Worm (Caenorhabditis elegans) whole organism, young adult: ENCODE data around the gene arrd-19.

Source experiments
- B0035.1 ChIP-seq: sonication (generic microtip); optimal IDR thresholded peaks from 2 replicates; lab custom pipeline; 2016; ENCODE audit warnings: missing genetic modification characterization, mild to moderate bottlenecking, missing compliant biosample characterization, missing genotype, missing genetic modification reagents
- B0261.1 ChIP-seq: sonication (generic microtip); optimal IDR thresholded peaks from 2 replicates; lab custom pipeline; 2016; ENCODE audit warnings: mild to moderate bottlenecking, missing genetic modification characterization, moderate library complexity, missing compliant biosample characterization
- C17E4.6 ChIP-seq: fragments of 200-800 bp; sonication (Bioruptor generic); IDR thresholded peaks from 2 replicates; pipeline ENCODE4 v1.3.6; 2022; ENCODE audit warnings: missing genetic modification reagents, missing genetic modification characterization, missing compliant biosample characterization
- D2030.7 ChIP-seq: fragments of 200-800 bp; sonication (Bioruptor generic); IDR thresholded peaks from 2 replicates; pipeline ENCODE4 v1.3.6; 2022; ENCODE audit warnings: missing genetic modification reagents, missing genetic modification characterization, missing compliant biosample characterization
- F22D6.2 ChIP-seq: sonication (generic microtip); optimal IDR thresholded peaks from 2 replicates; lab custom pipeline; 2016; ENCODE audit warnings: mild to moderate bottlenecking, missing genetic modification characterization, missing compliant biosample characterization
- F52B5.7 ChIP-seq: sonication (generic microtip); optimal IDR thresholded peaks from 2 replicates; lab custom pipeline; 2016; ENCODE audit warnings: mild to moderate bottlenecking, missing genetic modification characterization, missing compliant biosample characterization
- F55B11.4 ChIP-seq: sonication (generic microtip); optimal IDR thresholded peaks from 2 replicates; lab custom pipeline; 2016; ENCODE audit warnings: missing compliant biosample characterization, missing genetic modification characterization, borderline replicate concordance; ENCODE audit not compliant: insufficient read depth
- Y53G8AR.9 ChIP-seq: fragments of 200-800 bp; sonication (Bioruptor generic); conservative IDR thresholded peaks from 2 replicates; pipeline ENCODE4 v1.3.6; 2022; ENCODE audit warnings: missing genetic modification reagents, missing genetic modification characterization, missing compliant biosample characterization
- Y95B8A.8 ChIP-seq: fragments of 200-800 bp; sonication (Bioruptor generic); IDR thresholded peaks from 2 replicates; pipeline ENCODE4 v1.3.6; 2022; ENCODE audit warnings: missing genetic modification reagents, missing genetic modification characterization, missing compliant biosample characterization
- ZK185.1 ChIP-seq: sonication (generic microtip); optimal IDR thresholded peaks from 2 replicates; lab custom pipeline; 2016; ENCODE audit warnings: mild to moderate bottlenecking, missing genetic modification characterization, missing compliant biosample characterization; ENCODE audit not compliant: poor library complexity, severe bottlenecking
- ama-1 ChIP-seq, 3 experiments: fragments of 150-350 bp in 1 of 3; sonication (generic microtip) in 2 of 3; optimal IDR thresholded peaks; 2 replicates each; lab custom pipeline; 2014 to 2018; ENCODE audit warnings: missing biosample characterization in 2 of 3, missing genetic modification characterization in 2 of 3, missing genetic modification reagents in 2 of 3
- aptf-2 ChIP-seq: fragments of 200-800 bp; sonication (Bioruptor generic); conservative IDR thresholded peaks from 2 replicates; pipeline ENCODE4 v1.3.6; 2022; ENCODE audit warnings: missing genetic modification reagents, missing genetic modification characterization, missing compliant biosample characterization
- atf-7 ChIP-seq: sonication (generic microtip); optimal IDR thresholded peaks from 2 replicates; lab custom pipeline; 2017; ENCODE audit warnings: mild to moderate bottlenecking, missing genetic modification characterization, missing compliant biosample characterization
- attf-5 ChIP-seq: fragments of 200-800 bp; sonication (Bioruptor generic); optimal IDR thresholded peaks from 2 replicates; lab custom pipeline; 2018; ENCODE audit warnings: mild to moderate bottlenecking, missing genetic modification characterization, missing compliant biosample characterization
- bed-1 ChIP-seq: fragments of 200-800 bp; sonication (Bioruptor generic); IDR thresholded peaks from 2 replicates; pipeline ENCODE4 v1.3.6; 2022; ENCODE audit warnings: missing genetic modification reagents, missing genetic modification characterization, missing compliant biosample characterization
- cebp-2 ChIP-seq: fragments of 200-800 bp; sonication (Bioruptor generic); IDR thresholded peaks from 2 replicates; pipeline ENCODE4 v1.3.6; 2022; ENCODE audit warnings: missing genetic modification characterization, missing compliant biosample characterization
- ceh-100 ChIP-seq: fragments of 200-800 bp; sonication (Bioruptor generic); IDR thresholded peaks from 2 replicates; pipeline ENCODE4 v1.3.6; 2022; ENCODE audit warnings: missing genetic modification reagents, missing genetic modification characterization, missing compliant biosample characterization
- chd-7 ChIP-seq: sonication (generic microtip); optimal IDR thresholded peaks from 2 replicates; lab custom pipeline; 2016; ENCODE audit warnings: mild to moderate bottlenecking, missing genetic modification characterization, moderate library complexity, missing compliant biosample characterization
- dox-1 ChIP-seq: fragments of 200-800 bp; sonication (Bioruptor generic); IDR thresholded peaks from 2 replicates; pipeline ENCODE4 v1.3.6; 2022; ENCODE audit warnings: missing genetic modification reagents, missing genetic modification characterization, missing compliant biosample characterization
- egl-44 ChIP-seq: fragments of 200-800 bp; sonication (Bioruptor generic); IDR thresholded peaks from 2 replicates; pipeline ENCODE4 v1.3.6; 2022; ENCODE audit warnings: missing genetic modification reagents, missing genetic modification characterization, missing compliant biosample characterization
- him-1 ChIP-seq: sonication (generic microtip); optimal IDR thresholded peaks from 2 replicates; lab custom pipeline; 2016; ENCODE audit warnings: missing genotype, missing genetic modification reagents, missing genetic modification characterization, missing compliant biosample characterization
- let-607 ChIP-seq, 2 experiments: fragments of 200-800 bp in 1 of 2; sonication (Bioruptor generic) in 1 of 2; sonication (generic microtip) in 1 of 2; optimal IDR thresholded peaks; 2 replicates each; lab custom pipeline; 2016 to 2018; ENCODE audit warnings: mild to moderate bottlenecking in 2 of 2, missing compliant biosample characterization in 2 of 2, missing genetic modification characterization in 2 of 2, moderate library complexity in 2 of 2, missing genotype in 1 of 2
- lir-1 ChIP-seq: fragments of 200-800 bp; sonication (Bioruptor generic); conservative IDR thresholded peaks from 2 replicates; pipeline ENCODE4 v1.3.6; 2022; ENCODE audit warnings: missing genetic modification reagents, missing genetic modification characterization, missing compliant biosample characterization
- lsl-1 ChIP-seq: fragments of 200-800 bp; sonication (Bioruptor generic); optimal IDR thresholded peaks from 2 replicates; lab custom pipeline; 2018; ENCODE audit warnings: mild to moderate bottlenecking, missing genetic modification characterization, moderate library complexity, missing compliant biosample characterization
- mxl-1 ChIP-seq: sonication (generic microtip); optimal IDR thresholded peaks from 2 replicates; lab custom pipeline; 2016; ENCODE audit warnings: missing genetic modification characterization, missing compliant biosample characterization
- nfya-1 ChIP-seq: sonication (generic microtip); optimal IDR thresholded peaks from 2 replicates; lab custom pipeline; 2017; ENCODE audit warnings: antibody characterized with exemption, missing compliant biosample characterization, missing genetic modification characterization, borderline replicate concordance; ENCODE audit not compliant: insufficient read depth
- nhr-179 ChIP-seq: sonication (generic microtip); optimal IDR thresholded peaks from 2 replicates; lab custom pipeline; 2016; ENCODE audit warnings: mild to moderate bottlenecking, missing genetic modification characterization, missing compliant biosample characterization
- nhr-27 ChIP-seq: fragments of 200-800 bp; sonication (Bioruptor generic); optimal IDR thresholded peaks from 2 replicates; lab custom pipeline; 2018; ENCODE audit warnings: mild to moderate bottlenecking, missing genetic modification characterization, moderate library complexity, missing compliant biosample characterization
- nhr-90 ChIP-seq: sonication (generic microtip); optimal IDR thresholded peaks from 2 replicates; lab custom pipeline; 2016; ENCODE audit warnings: missing genotype, mild to moderate bottlenecking, missing genetic modification characterization, missing compliant biosample characterization
- pbrm-1 ChIP-seq: fragments of 200-800 bp; sonication (Bioruptor generic); IDR thresholded peaks from 2 replicates; pipeline ENCODE4 v1.3.6; 2022; ENCODE audit warnings: missing genetic modification reagents, missing genetic modification characterization, missing compliant biosample characterization
- snpc-1.3 ChIP-seq: sonication (generic microtip); optimal IDR thresholded peaks from 2 replicates; lab custom pipeline; 2017; ENCODE audit warnings: missing genetic modification characterization, mild to moderate bottlenecking, missing compliant biosample characterization, antibody characterized with exemption, moderate library complexity, missing genotype, missing genetic modification reagents; ENCODE audit not compliant: insufficient read depth
- snpc-3.4 ChIP-seq: sonication (generic microtip); optimal IDR thresholded peaks from 2 replicates; lab custom pipeline; 2017; ENCODE audit warnings: missing genetic modification characterization, mild to moderate bottlenecking, missing compliant biosample characterization, antibody characterized with exemption, moderate library complexity, missing genotype, missing genetic modification reagents
- tbp1 ChIP-seq: fragments of 200-800 bp; sonication (Bioruptor generic); optimal IDR thresholded peaks from 2 replicates; lab custom pipeline; 2018; ENCODE audit warnings: mild to moderate bottlenecking, missing genetic modification characterization, missing compliant biosample characterization
- tbx-9 ChIP-seq: sonication (generic microtip); optimal IDR thresholded peaks from 2 replicates; lab custom pipeline; 2016; ENCODE audit warnings: borderline replicate concordance, missing genetic modification characterization, inconsistent platforms, missing compliant biosample characterization
- ztf-18 ChIP-seq: sonication (generic microtip); optimal IDR thresholded peaks from 2 replicates; lab custom pipeline; 2016; ENCODE audit warnings: missing genotype, mild to moderate bottlenecking, missing genetic modification characterization, missing compliant biosample characterization

Gene arrd-19

DNA sequence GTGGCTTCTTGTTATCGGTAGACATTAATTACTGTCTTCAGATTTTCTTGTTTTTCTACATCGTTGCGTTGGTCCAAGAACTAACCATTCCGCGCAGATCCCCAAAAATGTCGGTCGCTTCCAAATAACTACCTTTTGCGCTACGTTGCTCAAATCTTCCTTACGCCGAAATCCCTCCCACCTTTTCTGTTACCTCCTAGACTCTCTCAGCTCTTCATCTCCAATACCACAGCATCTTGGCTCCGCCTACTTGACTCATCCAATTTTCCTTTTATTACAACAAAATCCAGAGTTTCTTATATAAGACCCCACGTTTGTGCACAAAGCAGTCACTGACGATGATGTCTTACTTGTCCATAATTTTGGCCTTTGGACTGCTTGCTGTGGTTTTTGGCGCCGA, 37.6 kb upstream of the arrd-19 start, which contains the start of gene C17B7.12:
Gene C17B7.12, plus strand, starts transcription at position 301 of the 400 bp plus-strand sequence.
- TF ChIP-seq B0035.1 (no peak), nfya-1 (tag; lab: Kevin White, UChicago) (no peak), F55B11.4 (tag; lab: Kevin White, UChicago) (no peak), tbp1 (GFP tag; lab: Kevin White, UChicago) (no peak), dox-1 (no peak), ama-1 (optimal IDR thresholded peaks at IDR 0.05; lab: Kevin White, UChicago) (no peak), ama-1 (GFP tag; optimal IDR thresholded peaks at IDR 0.05; lab: Kevin White, UChicago) (no peak), ceh-100 (GFP tag; lab: Robert Waterston, UW) (no peak), D2030.7 (GFP tag; lab: Robert Waterston, UW) (no peak), let-607 (tag; optimal IDR thresholded peaks at IDR 0.05; lab: Kevin White, UChicago) (no peak), C17E4.6 (GFP tag; lab: Robert Waterston, UW) (no peak), lsl-1 (GFP tag; lab: Kevin White, UChicago) (no peak), aptf-2 (no peak), ztf-18 (no peak), bed-1 (GFP tag; lab: Robert Waterston, UW) (no peak), chd-7 (tag; lab: Kevin White, UChicago) (no peak)
- TF ChIP-seq, all 124 proteins: peak for 0

DNA sequence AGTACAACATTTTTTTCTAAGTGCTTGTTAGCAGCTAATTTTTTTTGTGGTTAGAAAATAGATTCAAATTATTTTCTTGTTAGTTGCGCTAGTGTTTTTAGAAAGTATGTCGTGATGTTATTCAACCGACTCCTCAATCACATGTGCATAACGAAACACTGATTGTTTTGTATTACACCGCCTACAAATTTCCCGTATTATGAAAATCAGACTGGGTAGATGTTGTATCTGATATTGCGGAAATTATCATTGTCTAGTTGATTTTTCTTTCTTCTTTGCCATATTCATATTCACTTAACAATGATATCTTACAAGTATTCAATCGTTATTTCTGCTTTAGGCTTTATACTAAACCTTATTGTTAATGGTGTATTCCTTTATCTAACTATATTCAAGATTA, 36.0 kb upstream of the arrd-19 start, which contains the start of gene str-63:
Gene str-63, plus strand, starts transcription at position 301 of the 400 bp plus-strand sequence.
- TF ChIP-seq B0035.1 (no peak), egl-44 (GFP tag; lab: Robert Waterston, UW) (no peak), him-1 (no peak)

ce11 chrV:3349877-3350276, 34.6 kb upstream of the arrd-19 start, which contains the start of gene C17B7.15:
Gene C17B7.15 (plus strand): TSS chrV:3350177.
- TF ChIP-seq nhr-90 (tag; lab: Kevin White, UChicago) = no peak
- no peak for TF ChIP-seq snpc-1.3 (tag; lab: Kevin White, UChicago)
- TF ChIP-seq nhr-179 (tag; lab: Kevin White, UChicago) = no peak
- no peak for TF ChIP-seq F52B5.7 (tag; lab: Kevin White, UChicago)
- no peak for TF ChIP-seq cebp-2
- TF ChIP-seq ZK185.1 = no peak
- TF ChIP-seq mxl-1 (tag; lab: Kevin White, UChicago) = no peak
- TF ChIP-seq tbx-9 (tag; lab: Kevin White, UChicago) = no peak
- TF ChIP-seq pbrm-1 (GFP tag; lab: Robert Waterston, UW) = no peak
- TF ChIP-seq B0261.1 (tag; lab: Kevin White, UChicago) = no peak
- no peak for TF ChIP-seq F22D6.2 (tag; lab: Kevin White, UChicago)
- TF ChIP-seq attf-5 (GFP tag; lab: Kevin White, UChicago) = no peak
- TF ChIP-seq lir-1 (GFP tag; lab: Robert Waterston, UW) = no peak
- TF ChIP-seq Y53G8AR.9 = no peak
- no peak for TF ChIP-seq snpc-3.4 (tag; lab: Kevin White, UChicago)
- no peak for TF ChIP-seq nhr-27 (tag; lab: Kevin White, UChicago)
- no peak for TF ChIP-seq Y95B8A.8 (GFP tag; lab: Robert Waterston, UW)
- no peak for TF ChIP-seq atf-7 (tag; lab: Kevin White, UChicago)
